Fruit fly (Drosophila melanogaster) whole organism, embryonic: Measurements from ENCODE around the gene CG10845.
A peak's percentile ranks its signal among the peaks of the same experiment; 100 is the strongest.

Experiments
- Abd-B ChIP-seq: fragments of 200-800 bp; sonication (Bioruptor generic); optimal IDR thresholded peaks from 2 replicates; lab custom pipeline; 2018; ENCODE audit warnings: missing biosample characterization, mild to moderate bottlenecking, missing genetic modification characterization, moderate library complexity
- Aef1 ChIP-seq: fragments of 200-800 bp; sonication (Bioruptor generic); IDR thresholded peaks from 3 replicates; pipeline ENCODE4 v1.3.6; 2022; ENCODE audit warnings: missing biosample characterization, missing genetic modification characterization
- Atf-2 ChIP-seq: fragments of 200-800 bp; sonication (Bioruptor generic); optimal IDR thresholded peaks from 2 replicates; lab custom pipeline; 2016; ENCODE audit warnings: missing biosample characterization, missing genetic modification characterization
- Blimp-1 ChIP-seq: fragments of 200-800 bp; sonication (Bioruptor generic); optimal IDR thresholded peaks from 3 replicates; lab custom pipeline; 2018; ENCODE audit warnings: missing biosample characterization, missing genetic modification characterization, mild to moderate bottlenecking, moderate library complexity, missing genetic modification reagents
- Bteb2 ChIP-seq: fragments of 200-800 bp; sonication (Bioruptor generic); optimal IDR thresholded peaks from 2 replicates; lab custom pipeline; 2016; ENCODE audit warnings: missing biosample characterization, missing genetic modification characterization
- CG10979 ChIP-seq: fragments of 200-800 bp; sonication (Bioruptor generic); optimal IDR thresholded peaks from 2 replicates; lab custom pipeline; 2018; ENCODE audit warnings: missing biosample characterization, mild to moderate bottlenecking, missing genetic modification characterization, moderate library complexity
- CG12236 ChIP-seq: fragments of 200-800 bp; sonication (Bioruptor generic); optimal IDR thresholded peaks from 2 replicates; lab custom pipeline; 2016; ENCODE audit warnings: missing biosample characterization, missing genetic modification characterization
- CG1603 ChIP-seq: fragments of 200-800 bp; sonication (Bioruptor generic); optimal IDR thresholded peaks from 2 replicates; lab custom pipeline; 2019; ENCODE audit warnings: missing biosample characterization, mild to moderate bottlenecking, missing genetic modification characterization, moderate library complexity
- CG17359 ChIP-seq: fragments of 200-800 bp; sonication (Bioruptor generic); optimal IDR thresholded peaks from 3 replicates; lab custom pipeline; 2018; ENCODE audit warnings: missing biosample characterization, mild to moderate bottlenecking, missing genetic modification characterization, moderate library complexity
- CG5953 ChIP-seq: fragments of 200-800 bp; sonication (Bioruptor generic); IDR thresholded peaks from 2 replicates; pipeline ENCODE4 v1.3.6; 2022; ENCODE audit warnings: missing biosample characterization, missing genetic modification characterization
- CG6689 ChIP-seq: fragments of 200-800 bp; sonication (Bioruptor generic); IDR thresholded peaks from 2 replicates; pipeline ENCODE4 v1.3.6; 2022; ENCODE audit warnings: missing biosample characterization, missing genetic modification characterization
- CG8281 ChIP-seq: fragments of 200-800 bp; sonication (Bioruptor generic); optimal IDR thresholded peaks from 2 replicates; lab custom pipeline; 2018; ENCODE audit warnings: missing biosample characterization, mild to moderate bottlenecking, missing genetic modification characterization, moderate library complexity
- Doc2 ChIP-seq: fragments of 200-800 bp; sonication (Bioruptor generic); IDR thresholded peaks from 2 replicates; pipeline ENCODE4 v1.3.6; 2022; ENCODE audit warnings: missing biosample characterization, missing genetic modification characterization
- Drgx ChIP-seq: fragments of 200-800 bp; sonication (Bioruptor generic); IDR thresholded peaks from 2 replicates; pipeline ENCODE4 v1.3.6; 2022; ENCODE audit warnings: missing biosample characterization, missing genetic modification characterization
- Med ChIP-seq: fragments of 200-800 bp; sonication (Bioruptor generic); peaks from one replicate; lab custom pipeline; 2016; ENCODE audit warnings: missing biosample characterization, missing genetic modification characterization, mild to moderate bottlenecking, inconsistent platforms, moderate library complexity
- Pdp1 ChIP-seq, 2 experiments: fragments of 200-800 bp; sonication (Bioruptor generic); optimal IDR thresholded peaks; 3 replicates each; lab custom pipeline; 2016; ENCODE audit warnings: missing biosample characterization in 2 of 2, missing genetic modification characterization in 2 of 2, mild to moderate bottlenecking in 1 of 2, moderate library complexity in 1 of 2
- Ptx1 ChIP-seq: fragments of 200-800 bp; sonication (Bioruptor generic); IDR thresholded peaks from 2 replicates; pipeline ENCODE4 v1.3.6; 2022; ENCODE audit warnings: missing biosample characterization, missing genetic modification characterization
- Sox102F ChIP-seq: fragments of 200-800 bp; sonication (Bioruptor generic); optimal IDR thresholded peaks from 2 replicates; lab custom pipeline; 2018; ENCODE audit warnings: missing biosample characterization, mild to moderate bottlenecking, missing genetic modification characterization, moderate library complexity
- Ssrp ChIP-seq: fragments of 200-800 bp; sonication (Bioruptor generic); optimal IDR thresholded peaks from 2 replicates; lab custom pipeline; 2018; ENCODE audit warnings: missing biosample characterization, mild to moderate bottlenecking, missing genetic modification characterization, moderate library complexity
- Stat92E ChIP-seq, 3 experiments: fragments of >200 bp in 2 of 3; fragments of 200-800 bp in 1 of 3; sonication (Bioruptor generic) in 1 of 3; optimal IDR thresholded peaks; 2 replicates each; lab custom pipeline; 2017 to 2019; ENCODE audit warnings: missing biosample characterization in 3 of 3, missing genetic modification characterization in 3 of 3, mild to moderate bottlenecking in 1 of 3, moderate library complexity in 1 of 3
- Xbp1 ChIP-seq: fragments of 200-800 bp; sonication (Bioruptor generic); optimal IDR thresholded peaks from 3 replicates; lab custom pipeline; 2016; ENCODE audit warnings: missing biosample characterization, mild to moderate bottlenecking, missing genetic modification characterization
- abd-A ChIP-seq: fragments of 200-800 bp; sonication (Bioruptor generic); optimal IDR thresholded peaks from 3 replicates; lab custom pipeline; 2019; ENCODE audit warnings: missing biosample characterization, mild to moderate bottlenecking, missing genetic modification characterization, moderate library complexity
- az2 ChIP-seq: fragments of 200-800 bp; sonication (Bioruptor generic); optimal IDR thresholded peaks from 3 replicates; lab custom pipeline; 2016; ENCODE audit warnings: missing biosample characterization, missing genetic modification characterization
- bsh ChIP-seq, 2 experiments: fragments of 200-800 bp; sonication (Bioruptor generic); optimal IDR thresholded peaks; 2 replicates each; lab custom pipeline; 2017 to 2018; ENCODE audit warnings: mild to moderate bottlenecking in 2 of 2, missing biosample characterization in 2 of 2, missing genetic modification characterization in 2 of 2, moderate library complexity in 1 of 2
- cg ChIP-seq: fragments of 200-800 bp; sonication (Bioruptor generic); optimal IDR thresholded peaks from 3 replicates; lab custom pipeline; 2019; ENCODE audit warnings: missing biosample characterization, mild to moderate bottlenecking, missing genetic modification characterization, moderate library complexity
- chinmo ChIP-seq: fragments of 200-800 bp; sonication (Bioruptor generic); IDR thresholded peaks from 4 replicates; pipeline ENCODE4 v1.3.6; 2022; ENCODE audit warnings: missing biosample characterization, missing genetic modification characterization; ENCODE audit not compliant: partially characterized antibody
- danr ChIP-seq: fragments of 200-800 bp; sonication (Bioruptor generic); IDR thresholded peaks from 2 replicates; pipeline ENCODE4 v1.3.6; 2022; ENCODE audit warnings: missing biosample characterization, missing genetic modification characterization
- dm ChIP-seq: fragments of 200-800 bp; sonication (Bioruptor generic); optimal IDR thresholded peaks from 3 replicates; lab custom pipeline; 2016; ENCODE audit warnings: missing biosample characterization, missing genetic modification characterization
- dmrt11E ChIP-seq: fragments of 200-800 bp; sonication (Bioruptor generic); optimal IDR thresholded peaks from 3 replicates; lab custom pipeline; 2018; ENCODE audit warnings: missing biosample characterization, mild to moderate bottlenecking, missing genetic modification characterization, moderate library complexity
- dmrt99B ChIP-seq: fragments of 200-800 bp; sonication (Bioruptor generic); optimal IDR thresholded peaks from 2 replicates; lab custom pipeline; 2018; ENCODE audit warnings: missing biosample characterization, mild to moderate bottlenecking, missing genetic modification characterization, moderate library complexity
- fd96Cb ChIP-seq: fragments of 200-800 bp; sonication (Bioruptor generic); optimal IDR thresholded peaks from 2 replicates; lab custom pipeline; 2018; ENCODE audit warnings: missing biosample characterization, mild to moderate bottlenecking, missing genetic modification characterization, moderate library complexity
- hb ChIP-seq: fragments of 200-800 bp; sonication (Bioruptor generic); IDR thresholded peaks from 3 replicates; pipeline ENCODE4 v1.3.6; 2022; ENCODE audit warnings: missing biosample characterization, missing genetic modification characterization; ENCODE audit not compliant: partially characterized antibody
- ind ChIP-seq: fragments of 200-800 bp; sonication (Bioruptor generic); optimal IDR thresholded peaks from 3 replicates; lab custom pipeline; 2016; ENCODE audit warnings: missing biosample characterization, missing genetic modification characterization
- klu ChIP-seq: fragments of 200-800 bp; sonication (Bioruptor generic); IDR thresholded peaks from 2 replicates; pipeline ENCODE4 v1.3.6; 2022; ENCODE audit warnings: missing biosample characterization, missing genetic modification characterization
- lmd ChIP-seq: fragments of 200-800 bp; sonication (Bioruptor generic); IDR thresholded peaks from 2 replicates; pipeline ENCODE4 v1.3.6; 2022; ENCODE audit warnings: missing biosample characterization, missing genetic modification characterization
- mirr ChIP-seq: fragments of 200-800 bp; sonication (Bioruptor generic); optimal IDR thresholded peaks from 3 replicates; lab custom pipeline; 2018; ENCODE audit warnings: missing biosample characterization, mild to moderate bottlenecking, missing genetic modification characterization
- otp ChIP-seq: fragments of 200-800 bp; sonication (Bioruptor generic); IDR thresholded peaks from 3 replicates; pipeline ENCODE4, ENCODE4 v1.3.6; 2022; ENCODE audit warnings: missing biosample characterization, missing genetic modification characterization
- phol ChIP-seq: fragments of 200-800 bp; sonication (Bioruptor generic); optimal IDR thresholded peaks from 3 replicates; lab custom pipeline; 2018; ENCODE audit warnings: missing biosample characterization, mild to moderate bottlenecking, missing genetic modification characterization, moderate library complexity
- row ChIP-seq: fragments of 200-800 bp; sonication (Bioruptor generic); IDR thresholded peaks from 3 replicates; pipeline ENCODE4 v1.3.6; 2022; ENCODE audit warnings: missing biosample characterization, missing genetic modification characterization
- sens ChIP-seq: fragments of 200-800 bp; sonication (Bioruptor generic); peaks from one replicate; lab custom pipeline; 2016; ENCODE audit warnings: missing biosample characterization, missing genetic modification characterization
- sr ChIP-seq: fragments of 200-800 bp; sonication (Bioruptor generic); IDR thresholded peaks from 3 replicates; pipeline ENCODE4 v1.3.6; 2022; ENCODE audit warnings: missing biosample characterization, missing genetic modification characterization
- zfh1 ChIP-seq: fragments of 200-800 bp; sonication (Bioruptor generic); IDR thresholded peaks from 3 replicates; pipeline ENCODE4 v1.3.6; 2022; ENCODE audit warnings: missing biosample characterization, missing genetic modification characterization

The CG10845 gene

DNA sequence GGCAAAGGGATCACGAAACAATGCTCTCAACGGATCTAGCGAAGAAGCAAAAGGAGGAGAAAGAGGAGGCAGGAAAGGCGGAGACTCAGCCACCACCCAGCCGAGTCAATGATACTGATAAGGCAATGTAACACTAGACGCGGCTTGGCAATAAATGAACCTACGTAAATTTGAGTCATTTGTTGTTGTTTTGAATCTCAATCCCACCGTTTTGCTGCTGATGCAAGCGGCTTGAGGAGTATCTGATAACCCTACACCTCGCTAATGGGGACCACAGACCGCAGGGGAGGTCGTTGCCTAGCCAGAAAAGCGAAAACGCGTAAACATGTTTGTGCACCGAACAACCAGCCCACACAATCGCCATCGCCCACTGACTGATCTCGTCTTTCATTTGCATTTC lies 22.3 kb upstream of the CG10845 start:
- TF ChIP-seq klu (GFP tag; lab: Robert Waterston, UW) (no peak), Pdp1 (GFP tag; optimal IDR thresholded peaks at IDR 0.05; lab: Kevin White, UChicago) (peak in 1 of 2 experiments; percentile 5), abd-A (tag; lab: Kevin White, UChicago) (no peak), sr (GFP tag; lab: Robert Waterston, UW) (peak; percentile 53), chinmo (0 out of 4 replicates have a peak, but pooled peaks have one; percentile 37)

DNA sequence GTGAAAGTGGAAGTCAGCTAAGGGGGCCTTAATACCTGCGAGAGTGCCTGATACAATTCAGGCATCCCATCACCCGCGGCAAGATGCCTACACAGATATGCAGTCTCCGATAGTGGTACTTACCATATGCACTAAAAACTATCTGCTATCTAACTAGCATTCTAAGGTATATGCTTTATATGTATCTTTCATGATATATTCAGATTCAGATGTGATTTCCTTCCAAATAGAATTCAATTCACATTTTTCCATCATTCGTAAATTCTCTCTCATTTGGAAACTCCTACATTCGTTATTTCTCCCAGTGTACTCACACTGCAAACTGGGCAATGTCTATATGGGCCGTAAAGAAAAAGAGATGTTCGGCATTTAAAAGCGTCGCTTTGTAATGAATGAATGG lies 14.4 kb upstream of the CG10845 start:
- peak; percentile 9 for TF ChIP-seq Ssrp (tag; lab: Kevin White, UChicago)
- peak; percentile 50 for TF ChIP-seq CG17359 (tag; lab: Kevin White, UChicago)
- TF ChIP-seq dmrt11E (tag; lab: Kevin White, UChicago): no peak
- no peak for TF ChIP-seq hb
- no peak for TF ChIP-seq mirr (GFP tag; lab: Kevin White, UChicago)
- peak; percentile 27 for TF ChIP-seq phol (tag; lab: Kevin White, UChicago)
- TF ChIP-seq fd96Cb (tag; lab: Kevin White, UChicago): peak; percentile 7
- peak; percentile 47 for TF ChIP-seq Drgx
- 0 out of 3 replicates have a peak, but pooled peaks have one; percentile 5 for TF ChIP-seq row (GFP tag; lab: Robert Waterston, UW)
- peak; percentile 57 for TF ChIP-seq dmrt99B
- no peak for TF ChIP-seq Bteb2 (GFP tag; lab: Kevin White, UChicago)
- TF ChIP-seq Aef1: no peak
- TF ChIP-seq CG5953 (GFP tag; lab: Robert Waterston, UW): no peak
- no peak for TF ChIP-seq otp (GFP tag; lab: Robert Waterston, UW)
- peak; percentile 31 for TF ChIP-seq Blimp-1 (GFP tag; lab: Kevin White, UChicago)
- no peak for TF ChIP-seq dm (GFP tag; lab: Kevin White, UChicago)
- TF ChIP-seq lmd (GFP tag; lab: Robert Waterston, UW): peak; percentile 19; the same call in 1 of the 2 replicates
- no peak for TF ChIP-seq Abd-B (GFP tag; lab: Kevin White, UChicago)
- TF ChIP-seq Xbp1 (GFP tag; lab: Kevin White, UChicago): peak; percentile 1
- TF ChIP-seq CG12236 (GFP tag; lab: Kevin White, UChicago): no peak
- TF ChIP-seq Ptx1: 0 out of 2 replicates have a peak, but pooled peaks have one; percentile 16
- peak; percentile 16 for TF ChIP-seq az2 (GFP tag; lab: Kevin White, UChicago)
- peak; percentile 54 for TF ChIP-seq Med (GFP tag; lab: Kevin White, UChicago)
- TF ChIP-seq CG6689 (GFP tag; lab: Robert Waterston, UW): peak; percentile 17; the same call in 1 of the 2 replicates
- TF ChIP-seq sens (GFP tag; lab: Kevin White, UChicago): peak; percentile 54
- peak; percentile 17 for TF ChIP-seq CG10979 (tag; lab: Kevin White, UChicago)
- TF ChIP-seq zfh1: 0 out of 3 replicates have a peak, but pooled peaks have one; percentile 8
- peak in 1 of 2 experiments; percentile 26 for TF ChIP-seq bsh (GFP tag; optimal IDR thresholded peaks at IDR 0.05; lab: Kevin White, UChicago)
- no peak for TF ChIP-seq Stat92E (GFP tag; optimal IDR thresholded peaks at IDR 0.05; lab: Kevin White, UChicago)
- no peak for TF ChIP-seq Atf-2 (GFP tag; lab: Kevin White, UChicago)
- peak; percentile 58 for TF ChIP-seq Sox102F (GFP tag; lab: Kevin White, UChicago)
- no peak for TF ChIP-seq CG1603 (tag; lab: Kevin White, UChicago)

DNA sequence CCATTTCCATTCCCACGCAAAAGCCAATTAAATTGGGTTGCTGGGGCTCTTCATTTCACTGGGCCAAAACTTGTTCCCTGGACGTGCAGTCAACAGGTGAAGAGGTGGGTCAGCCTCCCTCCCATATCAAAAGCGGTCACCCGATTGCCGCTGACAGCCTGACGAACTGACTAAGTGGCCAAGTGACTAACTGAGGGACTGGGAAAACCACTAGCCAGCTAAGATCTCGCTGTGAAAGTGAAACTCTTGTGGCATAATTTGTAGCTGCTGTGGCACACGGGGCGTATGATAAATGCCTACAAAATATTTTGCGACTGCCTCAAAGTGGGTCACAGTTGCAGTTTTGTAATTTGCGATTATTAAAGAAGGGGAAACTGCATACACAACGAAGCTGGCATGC lies 12.5 kb upstream of the CG10845 start:
- TF ChIP-seq Blimp-1 (GFP tag; lab: Kevin White, UChicago) (peak; percentile 56), danr (no peak), ind (GFP tag; lab: Kevin White, UChicago) (no peak), CG8281 (tag; lab: Kevin White, UChicago) (peak; percentile 82), cg (no peak), dmrt11E (tag; lab: Kevin White, UChicago) (no peak), Doc2 (GFP tag; lab: Robert Waterston, UW) (no peak)
- TF ChIP-seq, all 482 proteins: peak for 2
